Fruit fly (Drosophila melanogaster): ENCODE results near the gene SREBP.

Gene SREBP

dm6 chr3L:19790929-19791687 lies 2.6 kb upstream of the SREBP start:
- TF ChIP-seq CG5204 (GFP tag; optimal IDR thresholded peaks at IDR 0.05) = peak; percentile 80
- peak; percentile 84 for TF ChIP-seq Mnt (GFP tag; optimal IDR thresholded peaks at IDR 0.05)
- TF ChIP-seq CG11617 (GFP tag; optimal IDR thresholded peaks at IDR 0.05) = peak; percentile 72
- peak; percentile 66 for TF ChIP-seq CG7101 (tag; optimal IDR thresholded peaks at IDR 0.05)
- TF ChIP-seq tj (GFP tag; optimal IDR thresholded peaks at IDR 0.05) = peak; percentile 30
- no peak for TF ChIP-seq CG1620 (GFP tag; optimal IDR thresholded peaks at IDR 0.05)
- peak; percentile 23 for TF ChIP-seq CG33017 (tag; optimal IDR thresholded peaks at IDR 0.05)
- TF ChIP-seq bab1 (GFP tag; optimal IDR thresholded peaks at IDR 0.05) = peak; percentile 22
- peak; percentile 33 for TF ChIP-seq pad (GFP tag; optimal IDR thresholded peaks at IDR 0.05)
- TF ChIP-seq CG14711 (tag; optimal IDR thresholded peaks at IDR 0.05) = no peak
- TF ChIP-seq CG7045 (GFP tag; optimal IDR thresholded peaks at IDR 0.05) = peak; percentile 21
- TF ChIP-seq Hr96 (GFP tag; optimal IDR thresholded peaks at IDR 0.05) = peak; percentile 74
- TF ChIP-seq cnc (optimal IDR thresholded peaks at IDR 0.05) = no peak
- peak; percentile 98 for TF ChIP-seq kay (GFP tag; ENCODE audit: borderline replicate concordance)
- peak; percentile 38 for TF ChIP-seq toe (GFP tag; optimal IDR thresholded peaks at IDR 0.05)
- peak; percentile 45 for TF ChIP-seq CG12768 (GFP tag; optimal IDR thresholded peaks at IDR 0.05)
- TF ChIP-seq cic (GFP tag; optimal IDR thresholded peaks at IDR 0.05) = no peak
- no peak for TF ChIP-seq ovo (GFP tag; optimal IDR thresholded peaks at IDR 0.05)
- TF ChIP-seq Crg-1 (GFP tag; optimal IDR thresholded peaks at IDR 0.05) = peak; percentile 57
- no peak for TF ChIP-seq Clk (GFP tag; optimal IDR thresholded peaks at IDR 0.05)

dm6 chr3L:19791688-19792073 lies 2.1 kb upstream of the SREBP start:
- no peak for TF ChIP-seq CG11617 (GFP tag; optimal IDR thresholded peaks at IDR 0.05)
- TF ChIP-seq toe (GFP tag; optimal IDR thresholded peaks at IDR 0.05) = no peak
- peak; percentile 57 for TF ChIP-seq CG12768 (GFP tag; optimal IDR thresholded peaks at IDR 0.05)
- no peak for TF ChIP-seq CG7045 (GFP tag; optimal IDR thresholded peaks at IDR 0.05)
- no peak for TF ChIP-seq cnc (optimal IDR thresholded peaks at IDR 0.05)
- peak; percentile 16 for TF ChIP-seq CG14711 (tag; optimal IDR thresholded peaks at IDR 0.05)
- TF ChIP-seq CG1620 (GFP tag; optimal IDR thresholded peaks at IDR 0.05) = no peak
- TF ChIP-seq cic (GFP tag; optimal IDR thresholded peaks at IDR 0.05) = peak; percentile 79
- no peak for TF ChIP-seq kay (GFP tag; ENCODE audit: borderline replicate concordance)
- no peak for TF ChIP-seq bab1 (GFP tag; optimal IDR thresholded peaks at IDR 0.05)
- no peak for TF ChIP-seq Hr96 (GFP tag; optimal IDR thresholded peaks at IDR 0.05)
- TF ChIP-seq Mnt (GFP tag; optimal IDR thresholded peaks at IDR 0.05) = no peak
- no peak for TF ChIP-seq CG7101 (tag; optimal IDR thresholded peaks at IDR 0.05)
- peak; percentile 36 for TF ChIP-seq CG33017 (tag; optimal IDR thresholded peaks at IDR 0.05)
- no peak for TF ChIP-seq CG5204 (GFP tag; optimal IDR thresholded peaks at IDR 0.05)
- peak; percentile 44 for TF ChIP-seq tj (GFP tag; optimal IDR thresholded peaks at IDR 0.05)
- TF ChIP-seq pad (GFP tag; optimal IDR thresholded peaks at IDR 0.05) = peak; percentile 27
- peak; percentile 35 for TF ChIP-seq ovo (GFP tag; optimal IDR thresholded peaks at IDR 0.05)
- TF ChIP-seq Clk (GFP tag; optimal IDR thresholded peaks at IDR 0.05) = no peak
- TF ChIP-seq Crg-1 (GFP tag; optimal IDR thresholded peaks at IDR 0.05) = no peak

dm6 chr3L:19792717-19793437 lies 858 bp upstream of the SREBP start:
- TF ChIP-seq CG14711 (tag; optimal IDR thresholded peaks at IDR 0.05) (peak; percentile 91), kay (GFP tag; ENCODE audit: borderline replicate concordance) (no peak), pad (GFP tag; optimal IDR thresholded peaks at IDR 0.05) (no peak), CG7101 (tag; optimal IDR thresholded peaks at IDR 0.05) (no peak), CG11617 (GFP tag; optimal IDR thresholded peaks at IDR 0.05) (no peak), bab1 (GFP tag; optimal IDR thresholded peaks at IDR 0.05) (no peak), Mnt (GFP tag; optimal IDR thresholded peaks at IDR 0.05) (no peak), toe (GFP tag; optimal IDR thresholded peaks at IDR 0.05) (no peak), Crg-1 (GFP tag; optimal IDR thresholded peaks at IDR 0.05) (no peak), CG12768 (GFP tag; optimal IDR thresholded peaks at IDR 0.05) (peak; percentile 65), CG33017 (tag; optimal IDR thresholded peaks at IDR 0.05) (no peak), tj (GFP tag; optimal IDR thresholded peaks at IDR 0.05) (peak; percentile 58), ovo (GFP tag; optimal IDR thresholded peaks at IDR 0.05) (no peak), cic (GFP tag; optimal IDR thresholded peaks at IDR 0.05) (no peak), CG7045 (GFP tag; optimal IDR thresholded peaks at IDR 0.05) (no peak), CG5204 (GFP tag; optimal IDR thresholded peaks at IDR 0.05) (no peak)

- TF ChIP-seq tj (GFP tag; optimal IDR thresholded peaks at IDR 0.05) (peak; percentile 80), CG11617 (GFP tag; optimal IDR thresholded peaks at IDR 0.05) (peak; percentile 96), cnc (optimal IDR thresholded peaks at IDR 0.05) (no peak), kay (GFP tag; ENCODE audit: borderline replicate concordance) (peak; percentile 98), toe (GFP tag; optimal IDR thresholded peaks at IDR 0.05) (peak; percentile 86), Hr96 (GFP tag; optimal IDR thresholded peaks at IDR 0.05) (peak; percentile 78), Clk (GFP tag; optimal IDR thresholded peaks at IDR 0.05) (peak; percentile 69), ovo (GFP tag; optimal IDR thresholded peaks at IDR 0.05) (peak; percentile 61), CG12768 (GFP tag; optimal IDR thresholded peaks at IDR 0.05) (peak; percentile 89), Mnt (GFP tag; optimal IDR thresholded peaks at IDR 0.05) (peak; percentile 82), CG7045 (GFP tag; optimal IDR thresholded peaks at IDR 0.05) (peak; percentile 90), CG7101 (tag; optimal IDR thresholded peaks at IDR 0.05) (peak; percentile 84), cic (GFP tag; optimal IDR thresholded peaks at IDR 0.05) (peak; percentile 66), CG33017 (tag; optimal IDR thresholded peaks at IDR 0.05) (peak; percentile 87), bab1 (GFP tag; optimal IDR thresholded peaks at IDR 0.05) (peak; percentile 91), Crg-1 (GFP tag; optimal IDR thresholded peaks at IDR 0.05) (peak; percentile 85), pad (GFP tag; optimal IDR thresholded peaks at IDR 0.05) (peak; percentile 71), CG5204 (GFP tag; optimal IDR thresholded peaks at IDR 0.05) (no peak), CG14711 (tag; optimal IDR thresholded peaks at IDR 0.05) (peak; percentile 59), CG1620 (GFP tag; optimal IDR thresholded peaks at IDR 0.05) (peak; percentile 75)
Measured at dm6 chr3L:19794203-19794802, 568 bp downstream of the SREBP start.

All from whole organism, adult.